Worm (Caenorhabditis elegans) whole organism, young adult: ENCODE measurements around the gene eelo-1.

Source experiments
- efl-1 ChIP-seq: fragments of 150-350 bp; optimal IDR thresholded peaks from 2 replicates; lab custom pipeline; 2014; ENCODE audit warnings: missing biosample characterization, missing genetic modification reagents, missing genetic modification characterization
- lin-26 ChIP-seq: fragments of 200-800 bp; sonication (Bioruptor generic); IDR thresholded peaks from 2 replicates; pipeline ENCODE4 v1.3.6; 2022; ENCODE audit warnings: missing genetic modification reagents, missing genetic modification characterization, missing compliant biosample characterization
- nfya-1 ChIP-seq: sonication (generic microtip); optimal IDR thresholded peaks from 2 replicates; lab custom pipeline; 2017; ENCODE audit warnings: antibody characterized with exemption, missing compliant biosample characterization, missing genetic modification characterization, borderline replicate concordance; ENCODE audit not compliant: insufficient read depth
- pbrm-1 ChIP-seq: fragments of 200-800 bp; sonication (Bioruptor generic); IDR thresholded peaks from 2 replicates; pipeline ENCODE4 v1.3.6; 2022; ENCODE audit warnings: missing genetic modification reagents, missing genetic modification characterization, missing compliant biosample characterization
- pha-4 ChIP-seq: fragments of 150-350 bp; sonication (generic microtip); optimal IDR thresholded peaks from 2 replicates; lab custom pipeline; 2014; ENCODE audit warnings: missing biosample characterization, missing genetic modification reagents, missing genetic modification characterization
- unc-62 ChIP-seq: fragments of 150-350 bp; optimal IDR thresholded peaks from 2 replicates; lab custom pipeline; 2014; ENCODE audit warnings: missing biosample characterization, missing genetic modification reagents, missing genetic modification characterization

ce11 chrIII:1578566-1578965, 20.2 kb upstream of the eelo-1 start:
- TF ChIP-seq lin-26 (GFP tag; lab: Robert Waterston, UW) (no peak), pha-4 (tag; lab: Kevin White, UChicago) (no peak), unc-62 (GFP tag; lab: Kevin White, UChicago) (no peak), nfya-1 (tag; lab: Kevin White, UChicago) (no peak), pbrm-1 (GFP tag; lab: Robert Waterston, UW) (no peak), efl-1 (no peak)
